Fruit fly (Drosophila melanogaster): ENCODE results near the gene Smox.

Gene Smox

dm6 chrX:8143537-8143936 is 1.5 kb upstream of the Smox start, which contains the start of gene CG17982 (continued):
- TF ChIP-seq Smox (GFP tag; optimal IDR thresholded peaks at IDR 0.05) = no peak
- TF ChIP-seq CG6808 (GFP tag; optimal IDR thresholded peaks at IDR 0.05) = peak; percentile 85
- TF ChIP-seq net (GFP tag; optimal IDR thresholded peaks at IDR 0.05) = peak; percentile 93
- no peak for TF ChIP-seq vri (GFP tag; optimal IDR thresholded peaks at IDR 0.05)
- peak in 1 of 2 experiments; percentile 88 for TF ChIP-seq ss (GFP tag; optimal IDR thresholded peaks at IDR 0.05)
- TF ChIP-seq CG15336 (GFP tag; IDR thresholded peaks at IDR 0.05) = peak; percentile 97
- TF ChIP-seq CG34406 (GFP tag; optimal IDR thresholded peaks at IDR 0.05) = peak; percentile 91
- TF ChIP-seq CG9139 (GFP tag; optimal IDR thresholded peaks at IDR 0.05) = no peak
- peak; percentile 69 for TF ChIP-seq CG11294 (GFP tag; IDR thresholded peaks at IDR 0.05)
- TF ChIP-seq fkh (GFP tag; optimal IDR thresholded peaks at IDR 0.05) = peak; percentile 66
- TF ChIP-seq CG6276 (GFP tag; optimal IDR thresholded peaks at IDR 0.05) = peak; percentile 92
- no peak for TF ChIP-seq svp (GFP tag)
- no peak for TF ChIP-seq Blimp-1 (GFP tag; optimal IDR thresholded peaks at IDR 0.05)
- TF ChIP-seq Eip75B (GFP tag; optimal IDR thresholded peaks at IDR 0.05) = peak; percentile 94
- peak; percentile 90 for TF ChIP-seq Ets96B (tag; optimal IDR thresholded peaks at IDR 0.05)
- peak; percentile 86 for TF ChIP-seq Lpt (GFP tag; optimal IDR thresholded peaks at IDR 0.05)

- no peak for TF ChIP-seq Smox (GFP tag; optimal IDR thresholded peaks at IDR 0.05)
- peak; percentile 38 for TF ChIP-seq Eip75B (GFP tag; optimal IDR thresholded peaks at IDR 0.05)
- TF ChIP-seq Hr4 (GFP tag; optimal IDR thresholded peaks at IDR 0.05) = no peak
- TF ChIP-seq ss (GFP tag; optimal IDR thresholded peaks at IDR 0.05) = peak; percentile 52 to 70
- TF ChIP-seq CG6808 (GFP tag; optimal IDR thresholded peaks at IDR 0.05) = peak; percentile 47
- TF ChIP-seq CG16779 (tag; optimal IDR thresholded peaks at IDR 0.05) = no peak
- no peak for TF ChIP-seq CG15336 (GFP tag; IDR thresholded peaks at IDR 0.05)
- peak; percentile 17 for TF ChIP-seq CG8632 (GFP tag; optimal IDR thresholded peaks at IDR 0.05)
- no peak for TF ChIP-seq CG6276 (GFP tag; optimal IDR thresholded peaks at IDR 0.05)
- no peak for TF ChIP-seq Sox15 (GFP tag; optimal IDR thresholded peaks at IDR 0.05)
- no peak for TF ChIP-seq Sox14 (GFP tag; optimal IDR thresholded peaks at IDR 0.05)
- TF ChIP-seq CG31627 (GFP tag; optimal IDR thresholded peaks at IDR 0.05) = no peak
- TF ChIP-seq fd59A (GFP tag; optimal IDR thresholded peaks at IDR 0.05) = no peak
- TF ChIP-seq cyc (GFP tag; optimal IDR thresholded peaks at IDR 0.05) = no peak
- TF ChIP-seq Sox102F (GFP tag; optimal IDR thresholded peaks at IDR 0.05) = no peak
- TF ChIP-seq Eip78C (GFP tag) = peak; percentile 68
- TF ChIP-seq CG11294 (GFP tag; IDR thresholded peaks at IDR 0.05) = no peak
- no peak for TF ChIP-seq CG4318 (GFP tag; optimal IDR thresholded peaks at IDR 0.05)
- peak; percentile 57 for TF ChIP-seq eg (GFP tag; IDR thresholded peaks at IDR 0.05)
- TF ChIP-seq Gug (GFP tag; IDR thresholded peaks at IDR 0.05) = no peak
- TF ChIP-seq topi (GFP tag; optimal IDR thresholded peaks at IDR 0.05) = peak; percentile 30
- TF ChIP-seq CG11902 (GFP tag; optimal IDR thresholded peaks at IDR 0.05) = no peak
- TF ChIP-seq CG34406 (GFP tag; optimal IDR thresholded peaks at IDR 0.05) = peak; percentile 6
- TF ChIP-seq fd85E (GFP tag; optimal IDR thresholded peaks at IDR 0.05) = no peak
- peak; percentile 47 for TF ChIP-seq net (GFP tag; optimal IDR thresholded peaks at IDR 0.05)
- peak; percentile 17 for TF ChIP-seq CG3919 (GFP tag; optimal IDR thresholded peaks at IDR 0.05)
- TF ChIP-seq Ets96B (tag; optimal IDR thresholded peaks at IDR 0.05) = peak; percentile 28
- TF ChIP-seq svp (GFP tag) = peak; percentile 83
- TF ChIP-seq CG6163 (GFP tag; IDR thresholded peaks at IDR 0.05) = peak; percentile 57; the same call in 1 of the 3 replicates
- TF ChIP-seq acj6 (GFP tag; optimal IDR thresholded peaks at IDR 0.05) = no peak
- peak; percentile 47 for TF ChIP-seq esn (GFP tag; optimal IDR thresholded peaks at IDR 0.05)
- no peak for TF ChIP-seq Hr38 (GFP tag; optimal IDR thresholded peaks at IDR 0.05)
- peak; percentile 8 for TF ChIP-seq pdm3 (GFP tag; optimal IDR thresholded peaks at IDR 0.05)
- TF ChIP-seq CG10631 (GFP tag; optimal IDR thresholded peaks at IDR 0.05) = no peak
- peak; percentile 85 for TF ChIP-seq CG1621 (tag; optimal IDR thresholded peaks at IDR 0.05)
- no peak for TF ChIP-seq Blimp-1 (GFP tag; optimal IDR thresholded peaks at IDR 0.05)
- TF ChIP-seq CG32006 (GFP tag; optimal IDR thresholded peaks at IDR 0.05) = peak; percentile 12
- peak; percentile 24 for TF ChIP-seq Met (GFP tag; optimal IDR thresholded peaks at IDR 0.05)
- TF ChIP-seq fkh (GFP tag; optimal IDR thresholded peaks at IDR 0.05) = no peak
- TF ChIP-seq CG8319 (GFP tag; optimal IDR thresholded peaks at IDR 0.05) = no peak
- no peak for TF ChIP-seq spab (GFP tag; optimal IDR thresholded peaks at IDR 0.05)
- peak; percentile 0 for TF ChIP-seq Eip93F (GFP tag; optimal IDR thresholded peaks at IDR 0.05)
- TF ChIP-seq CG3032 (tag; optimal IDR thresholded peaks at IDR 0.05) = peak; percentile 3
- peak in 1 of 2 experiments; percentile 9 for TF ChIP-seq salr (GFP tag; optimal IDR thresholded peaks at IDR 0.05)
These were observed 569 bp downstream of the Smox start for dm6 chrX:8141353-8142066.

Measured in whole organism, prepupa.